Fruit fly (Drosophila melanogaster) S2 (cell line): ENCODE measurements around the gene Arl8.

Experiments used
- CG8478 ChIP-seq: fragments of >200 bp; optimal IDR thresholded peaks from 2 replicates; lab custom pipeline; 2018
- CTCF ChIP-seq, 2 experiments: fragments of >200 bp; optimal IDR thresholded peaks; 2 replicates each; lab custom pipeline; 2018

Arl8 gene

dm6 chr3R:8113833-8114673 lies 12.4 kb upstream of the Arl8 start:
- TF ChIP-seq CG8478 (no peak), CTCF (optimal IDR thresholded peaks at IDR 0.05; lab: Kevin White, UChicago) (no peak)

DNA sequence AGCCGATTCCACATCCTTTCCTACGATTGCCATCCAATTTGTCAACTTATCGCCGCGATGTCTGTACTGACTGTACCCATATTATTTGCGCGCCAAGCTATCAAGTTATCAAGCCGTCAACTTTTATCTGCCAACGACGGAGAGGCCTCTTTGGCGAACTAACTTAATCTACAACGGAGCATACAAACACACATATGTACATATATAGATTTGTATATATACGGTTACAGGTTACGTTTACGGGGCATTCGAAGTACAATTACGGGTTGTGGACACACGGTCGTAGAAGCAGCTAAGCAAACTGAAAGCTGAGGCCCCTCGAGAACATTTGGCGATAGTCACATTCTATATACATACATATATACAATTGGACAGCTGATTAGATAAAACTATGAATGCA lies 11.2 kb upstream of the Arl8 start:
- no peak for TF ChIP-seq CTCF (optimal IDR thresholded peaks at IDR 0.05; lab: Kevin White, UChicago)
- no peak for TF ChIP-seq CG8478

dm6 chr3R:8115951-8116611 lies 10.3 kb upstream of the Arl8 start:
- TF ChIP-seq CTCF (optimal IDR thresholded peaks at IDR 0.05; lab: Kevin White, UChicago), result no peak
- TF ChIP-seq CG8478, result no peak

DNA sequence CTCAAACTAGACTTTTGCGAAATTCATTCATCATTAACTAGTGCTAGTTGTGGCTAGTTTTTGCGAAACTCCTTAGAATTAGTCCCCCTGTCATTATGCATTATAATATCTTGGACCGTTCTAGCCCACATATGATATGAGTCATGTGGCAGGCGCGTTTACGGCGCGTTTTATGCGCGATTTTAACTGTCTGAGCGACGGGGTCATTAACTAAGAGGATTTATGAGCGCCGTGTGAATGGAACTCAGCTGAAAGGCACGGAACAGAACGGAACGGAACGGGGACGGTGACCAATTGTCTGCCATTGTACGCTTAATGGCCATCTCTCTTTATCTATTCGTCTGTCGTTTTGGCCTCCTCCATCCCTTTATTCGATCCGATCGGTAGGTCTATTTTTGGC lies 8.3 kb upstream of the Arl8 start:
- TF ChIP-seq CG8478, result no peak
- no peak for TF ChIP-seq CTCF (optimal IDR thresholded peaks at IDR 0.05; lab: Kevin White, UChicago)

dm6 chr3R:8118781-8119456 lies 7.5 kb upstream of the Arl8 start:
- TF ChIP-seq CTCF (optimal IDR thresholded peaks at IDR 0.05; lab: Kevin White, UChicago), result no peak
- TF ChIP-seq CG8478, result no peak

DNA sequence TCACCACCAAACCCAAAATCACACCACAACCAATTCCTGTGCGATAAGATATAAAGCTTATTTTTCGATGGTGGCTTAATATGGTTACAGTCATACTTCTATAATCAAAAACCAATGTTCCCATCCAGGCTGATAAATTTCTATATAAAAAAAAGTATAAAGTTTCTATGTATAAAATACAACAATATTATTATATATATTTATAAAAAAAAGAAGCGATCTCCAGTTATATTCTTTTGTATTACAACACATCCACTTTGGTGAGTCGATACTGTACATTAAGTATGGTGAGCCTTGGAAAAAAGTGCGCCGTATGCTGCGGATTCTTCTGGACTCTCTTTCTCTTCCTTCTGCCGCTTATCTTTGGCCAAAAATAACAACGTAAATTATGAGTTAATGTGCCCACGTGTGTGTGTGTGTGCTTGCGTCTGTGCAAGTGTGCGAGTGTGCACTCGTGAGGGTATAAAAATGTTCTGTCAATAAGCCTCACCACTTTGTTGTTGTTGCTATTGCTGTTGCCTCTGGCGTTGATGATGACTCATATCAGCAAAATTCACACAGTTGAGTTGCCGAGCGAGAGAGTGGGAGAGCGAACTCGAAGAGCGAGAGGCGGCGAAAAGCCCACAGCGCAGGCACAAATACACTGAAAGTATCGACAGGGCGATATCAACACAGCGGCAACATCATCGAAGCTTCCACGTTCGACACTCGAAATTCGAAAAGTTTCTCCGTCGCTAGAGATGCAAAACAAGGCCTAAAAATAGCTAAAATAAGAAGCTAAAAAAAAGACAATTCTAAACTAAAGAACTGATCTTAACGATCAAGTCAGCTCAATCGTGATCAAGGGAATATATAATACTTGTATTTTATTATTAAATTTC lies 6.7 kb upstream of the Arl8 start:
- TF ChIP-seq CG8478 (no peak), CTCF (optimal IDR thresholded peaks at IDR 0.05; lab: Kevin White, UChicago) (no peak)

dm6 chr3R:8120338-8120662 lies 6.1 kb upstream of the Arl8 start:
- TF ChIP-seq CG8478, result no peak
- no peak for TF ChIP-seq CTCF (optimal IDR thresholded peaks at IDR 0.05; lab: Kevin White, UChicago)

DNA sequence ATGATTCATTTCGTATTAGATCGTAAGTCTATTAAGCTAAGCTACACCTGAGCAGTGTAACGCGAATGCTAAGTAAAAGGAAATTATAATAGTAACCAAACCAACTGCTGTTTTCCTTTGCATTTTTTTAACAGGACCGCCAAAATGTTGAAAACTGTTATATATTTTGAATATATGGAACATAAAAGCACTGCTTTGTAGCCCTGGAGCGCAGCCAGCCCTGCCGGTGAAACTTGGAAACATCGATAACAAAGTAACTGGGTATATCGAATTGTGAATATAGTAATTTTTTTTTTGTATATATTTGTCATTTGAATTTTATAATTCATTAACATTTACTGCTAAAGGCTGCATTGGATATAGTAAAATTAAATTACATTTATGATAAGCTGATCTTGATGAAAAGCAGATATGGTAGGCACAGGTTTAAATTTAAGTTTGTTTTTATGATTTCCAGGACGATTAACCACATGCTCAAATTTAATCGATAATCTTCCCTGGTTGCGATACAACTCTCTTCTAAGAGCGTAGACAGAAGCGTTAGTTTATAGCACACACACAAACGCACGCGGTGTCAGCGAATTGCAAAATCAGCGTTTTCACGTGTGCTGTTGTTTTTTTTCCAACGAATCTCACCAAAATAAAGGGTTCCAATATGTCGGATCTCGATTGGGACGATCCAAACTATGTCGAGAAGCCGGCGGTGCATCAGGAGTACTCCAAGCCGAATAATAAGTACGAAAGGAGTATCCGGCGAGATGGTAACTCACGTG lies 4.0 kb upstream of the Arl8 start, which contains the start of gene CG7878:
Gene CG7878 (plus strand): TSS at position 528 of the 773 bp plus-strand sequence.
- TF ChIP-seq CG8478 (no peak), CTCF (optimal IDR thresholded peaks at IDR 0.05; lab: Kevin White, UChicago) (no peak)

- no peak for TF ChIP-seq CTCF (optimal IDR thresholded peaks at IDR 0.05; lab: Kevin White, UChicago)
- TF ChIP-seq CG8478, result no peak
Measured at dm6 chr3R:8127151-8127690, 816 bp downstream of the Arl8 start.

DNA sequence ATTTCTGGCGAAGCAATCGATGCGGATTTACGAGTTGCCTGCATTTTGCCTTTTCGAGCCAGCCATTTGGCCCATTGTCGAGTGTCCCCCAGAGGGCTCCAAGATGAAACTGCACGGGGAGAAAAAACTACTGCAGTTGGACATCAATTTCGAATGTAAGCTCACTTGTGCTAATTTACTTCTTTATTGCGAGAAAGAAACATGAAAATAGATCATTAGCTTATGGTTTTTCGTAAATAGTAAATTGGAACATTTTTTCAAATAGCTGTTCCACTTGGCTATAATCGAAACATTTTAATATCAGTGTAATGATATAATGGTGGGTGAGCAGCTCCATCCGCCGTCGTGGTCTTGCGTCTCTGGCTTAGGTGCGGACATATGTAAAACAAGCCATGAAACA lies 6.0 kb downstream of the Arl8 start:
- no peak for TF ChIP-seq CTCF (optimal IDR thresholded peaks at IDR 0.05; lab: Kevin White, UChicago)
- no peak for TF ChIP-seq CG8478

- no peak for TF ChIP-seq CG8478
- TF ChIP-seq CTCF (optimal IDR thresholded peaks at IDR 0.05; lab: Kevin White, UChicago), result no peak
Measured at dm6 chr3R:8134544-8134943, 8.1 kb downstream of the Arl8 start.

DNA sequence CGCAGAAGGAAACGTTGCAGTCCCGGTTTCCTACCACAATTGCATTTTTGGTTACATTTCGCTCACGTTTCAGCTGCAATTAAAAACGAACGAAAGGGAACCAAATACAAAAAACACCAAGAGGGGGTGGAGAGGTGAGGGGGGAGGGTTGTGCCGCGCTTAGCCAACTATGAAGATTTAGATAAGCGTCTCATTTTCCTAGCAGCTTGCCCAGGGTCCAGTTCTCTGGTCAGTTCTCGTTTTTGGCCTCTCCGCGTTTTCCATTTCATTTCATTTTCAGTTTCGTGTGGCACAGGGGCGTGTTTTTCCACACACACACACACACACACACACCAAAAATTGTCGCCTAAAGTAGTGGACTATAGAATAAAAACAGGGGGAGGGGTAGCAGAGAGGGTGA lies 11.7 kb downstream of the Arl8 start:
- TF ChIP-seq CTCF (optimal IDR thresholded peaks at IDR 0.05; lab: Kevin White, UChicago) (no peak), CG8478 (no peak)

- TF ChIP-seq CTCF (optimal IDR thresholded peaks at IDR 0.05; lab: Kevin White, UChicago) (no peak), CG8478 (no peak)
Measured at dm6 chr3R:8139326-8139725, 12.9 kb downstream of the Arl8 start.

DNA sequence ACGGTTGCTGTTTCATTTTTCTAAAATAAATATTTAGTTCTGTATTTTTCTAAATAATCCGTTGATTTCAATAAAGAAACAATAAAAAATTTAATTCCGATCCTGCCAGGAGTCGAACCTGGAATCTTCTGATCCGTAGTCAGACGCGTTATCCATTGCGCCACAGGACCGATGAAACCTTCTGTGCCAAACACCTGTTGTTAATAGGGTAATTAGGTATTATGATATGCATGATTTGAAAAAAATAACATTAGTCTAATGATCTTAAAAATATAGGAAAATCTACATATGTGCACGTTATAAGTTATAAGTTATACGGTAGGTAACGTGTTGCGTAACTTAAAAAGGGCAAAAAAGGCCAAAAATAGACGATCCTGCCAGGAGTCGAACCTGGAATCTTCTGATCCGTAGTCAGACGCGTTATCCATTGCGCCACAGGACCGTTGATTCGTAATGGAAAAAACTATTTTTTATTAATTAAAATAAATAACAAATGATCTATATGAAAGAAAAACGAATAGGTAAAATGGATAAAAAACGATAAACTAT lies 13.5 kb downstream of the Arl8 start:
- TF ChIP-seq CTCF (optimal IDR thresholded peaks at IDR 0.05; lab: Kevin White, UChicago), result no peak
- no peak for TF ChIP-seq CG8478
